Worm (Caenorhabditis elegans) whole organism, L2 larva: ENCODE measurements around the gene lin-33.

Experiments
- C34F6.9 ChIP-seq: fragments of 150-350 bp; optimal IDR thresholded peaks from 2 replicates; lab custom pipeline; 2014; ENCODE audit warnings: missing biosample characterization, missing genetic modification characterization
- ceh-82 ChIP-seq: fragments of 150-350 bp; optimal IDR thresholded peaks from 2 replicates; lab custom pipeline; 2014; ENCODE audit warnings: missing biosample characterization, missing genetic modification characterization
- elt-3 ChIP-seq: sonication (generic microtip); optimal IDR thresholded peaks from 2 replicates; lab custom pipeline; 2017; ENCODE audit warnings: missing biosample characterization, missing genetic modification characterization
- fos-1 ChIP-seq: fragments of 150-350 bp; optimal IDR thresholded peaks from 2 replicates; lab custom pipeline; 2014; ENCODE audit warnings: missing biosample characterization, missing genetic modification characterization
- mab-5 ChIP-seq: fragments of 150-350 bp; optimal IDR thresholded peaks from 2 replicates; lab custom pipeline; 2014; ENCODE audit warnings: missing biosample characterization, missing genetic modification characterization
- sem-4 ChIP-seq: fragments of 150-350 bp; optimal IDR thresholded peaks from 2 replicates; lab custom pipeline; 2014; ENCODE audit warnings: missing biosample characterization, missing genetic modification reagents, missing genetic modification characterization
- unc-39 ChIP-seq: fragments of 150-350 bp; optimal IDR thresholded peaks from 2 replicates; lab custom pipeline; 2014; ENCODE audit warnings: missing biosample characterization, missing genetic modification characterization

ce11 chrIV:5975202-5975601, 44.8 kb downstream of the lin-33 start, which contains the start of gene unc-44:
- TF ChIP-seq sem-4 (tag; lab: Kevin White, UChicago) (no peak), ceh-82 (no peak), elt-3 (tag; lab: Kevin White, UChicago) (no peak), unc-39 (no peak), fos-1 (tag; lab: Kevin White, UChicago) (no peak), C34F6.9 (no peak), mab-5 (tag; lab: Kevin White, UChicago) (no peak)
